Fruit fly (Drosophila melanogaster): ENCODE data around the gene CG5662.

The CG5662 gene

dm6 chrX:15235252-15235651, 25.1 kb downstream of the CG5662 start (continued):
- TF ChIP-seq Sin3A (optimal IDR thresholded peaks at IDR 0.05): no peak
- TF ChIP-seq ttk (GFP tag; IDR thresholded peaks at IDR 0.05): peak; percentile 48; the same call in 1 of the 2 replicates
- TF ChIP-seq CG1603 (tag; optimal IDR thresholded peaks at IDR 0.05): peak; percentile 26
- no peak for TF ChIP-seq sima (GFP tag; optimal IDR thresholded peaks at IDR 0.05)
- no peak for TF ChIP-seq bsh (GFP tag; optimal IDR thresholded peaks at IDR 0.05)
- TF ChIP-seq mld (GFP tag; IDR thresholded peaks at IDR 0.05; ENCODE audit: partially characterized antibody): no peak
- no peak for TF ChIP-seq hth (optimal IDR thresholded peaks at IDR 0.05)
- TF ChIP-seq sna (GFP tag; IDR thresholded peaks at IDR 0.05; ENCODE audit: partially characterized antibody): no peak
- no peak for TF ChIP-seq CG15011 (GFP tag; optimal IDR thresholded peaks at IDR 0.05)
- TF ChIP-seq CG7928 (GFP tag; optimal IDR thresholded peaks at IDR 0.05): no peak
- TF ChIP-seq PHDP (tag; optimal IDR thresholded peaks at IDR 0.05): no peak
- TF ChIP-seq CG5245 (GFP tag; optimal IDR thresholded peaks at IDR 0.05): no peak
- no peak for TF ChIP-seq Fer3 (tag; optimal IDR thresholded peaks at IDR 0.05)
- TF ChIP-seq eyg (GFP tag; optimal IDR thresholded peaks at IDR 0.05): no peak
- TF ChIP-seq Oaz (GFP tag; IDR thresholded peaks at IDR 0.05): no peak
- TF ChIP-seq CG11093 (GFP tag; IDR thresholded peaks at IDR 0.05): 0 out of 3 replicates have a peak, but pooled peaks have one; percentile 20
- no peak for TF ChIP-seq CG8765 (GFP tag; IDR thresholded peaks at IDR 0.05)
- no peak for TF ChIP-seq dati (GFP tag; IDR thresholded peaks at IDR 0.05)
- no peak for TF ChIP-seq CG31365 (tag; optimal IDR thresholded peaks at IDR 0.05)
- no peak for TF ChIP-seq BEAF-32 (GFP tag; optimal IDR thresholded peaks at IDR 0.05)
- no peak for TF ChIP-seq CG32767 (GFP tag; IDR thresholded peaks at IDR 0.05)
- TF ChIP-seq CG4617 (GFP tag; optimal IDR thresholded peaks at IDR 0.05; ENCODE audit: borderline replicate concordance): no peak
- no peak for TF ChIP-seq ro (GFP tag; IDR thresholded peaks at IDR 0.05)
- TF ChIP-seq pan (optimal IDR thresholded peaks at IDR 0.05): no peak
- peak in 1 of 2 experiments; percentile 14 for TF ChIP-seq pan (GFP tag; optimal IDR thresholded peaks at IDR 0.05 in 1 of 2, IDR thresholded peaks at IDR 0.05 in 1 of 2)
- no peak for TF ChIP-seq sc (optimal IDR thresholded peaks at IDR 0.05)
- no peak for TF ChIP-seq sc (GFP tag; optimal IDR thresholded peaks at IDR 0.05)
- TF ChIP-seq E2f1 (GFP tag; IDR thresholded peaks at IDR 0.05): peak; percentile 43; the same call in 1 of the 2 replicates
- no peak for TF ChIP-seq CG10366 (GFP tag; IDR thresholded peaks at IDR 0.05)
- TF ChIP-seq vnd (GFP tag; IDR thresholded peaks at IDR 0.05; ENCODE audit: partially characterized antibody): no peak
- no peak for TF ChIP-seq Bgb (GFP tag; IDR thresholded peaks at IDR 0.05; ENCODE audit: partially characterized antibody)
- peak; percentile 38; the same call in 1 of the 2 replicates for TF ChIP-seq Ada2b (GFP tag; IDR thresholded peaks at IDR 0.05)
- no peak for TF ChIP-seq kah (GFP tag; optimal IDR thresholded peaks at IDR 0.05)
- TF ChIP-seq CG4282 (GFP tag; optimal IDR thresholded peaks at IDR 0.05): no peak
- no peak for TF ChIP-seq Sry-δ (GFP tag; optimal IDR thresholded peaks at IDR 0.05)
- TF ChIP-seq CG6791 (GFP tag; IDR thresholded peaks at IDR 0.05; ENCODE audit: partially characterized antibody): no peak
- no peak for TF ChIP-seq h (optimal IDR thresholded peaks at IDR 0.05)
- TF ChIP-seq CG10979 (tag; optimal IDR thresholded peaks at IDR 0.05): no peak
- no peak for TF ChIP-seq ERR (GFP tag; optimal IDR thresholded peaks at IDR 0.05)
- no peak for TF ChIP-seq CG2712 (tag; optimal IDR thresholded peaks at IDR 0.05)
- TF ChIP-seq az2 (GFP tag; optimal IDR thresholded peaks at IDR 0.05): no peak
- TF ChIP-seq CG18599 (GFP tag; optimal IDR thresholded peaks at IDR 0.05): peak; percentile 23
- TF ChIP-seq Mad (GFP tag; optimal IDR thresholded peaks at IDR 0.05): no peak
- TF ChIP-seq dimm (GFP tag; IDR thresholded peaks at IDR 0.05): no peak
- no peak for TF ChIP-seq sim (GFP tag; IDR thresholded peaks at IDR 0.05)
- no peak for TF ChIP-seq CG3281 (GFP tag; optimal IDR thresholded peaks at IDR 0.05)
- no peak for TF ChIP-seq CG4820 (GFP tag; optimal IDR thresholded peaks at IDR 0.05)
- TF ChIP-seq gem (tag; optimal IDR thresholded peaks at IDR 0.05): peak; percentile 30
- TF ChIP-seq insv (GFP tag; optimal IDR thresholded peaks at IDR 0.05): no peak
- peak; percentile 10; the same call in 1 of the 3 replicates for TF ChIP-seq Aef1 (GFP tag; IDR thresholded peaks at IDR 0.05)
- no peak for TF ChIP-seq CG12942 (GFP tag; optimal IDR thresholded peaks at IDR 0.05)
- no peak for TF ChIP-seq Drgx (GFP tag; IDR thresholded peaks at IDR 0.05)
- TF ChIP-seq CG16815 (GFP tag; optimal IDR thresholded peaks at IDR 0.05): no peak
